Fruit fly (Drosophila melanogaster) whole organism, embryonic: ENCODE data around the gene SmydA-9.

Experiments used
- Atf3 ChIP-seq: fragments of 200-800 bp; sonication (Bioruptor generic); optimal IDR thresholded peaks from 3 replicates; lab custom pipeline; 2016; ENCODE audit warnings: missing biosample characterization, missing genetic modification characterization
- BEAF-32 ChIP-seq: fragments of 200-800 bp; sonication (Bioruptor generic); optimal IDR thresholded peaks from 3 replicates; lab custom pipeline; 2017; ENCODE audit warnings: missing biosample characterization, missing genetic modification characterization, mild to moderate bottlenecking, moderate library complexity, missing genetic modification reagents
- CG11085 ChIP-seq: fragments of 200-800 bp; sonication (Bioruptor generic); IDR thresholded peaks from 2 replicates; pipeline ENCODE4 v1.3.6; 2022; ENCODE audit warnings: missing biosample characterization, missing genetic modification characterization
- CG11093 ChIP-seq: fragments of 200-800 bp; sonication (Bioruptor generic); IDR thresholded peaks from 3 replicates; pipeline ENCODE4 v1.3.6; 2022; ENCODE audit warnings: missing biosample characterization, missing genetic modification characterization
- CG11560 ChIP-seq: fragments of 200-800 bp; sonication (Bioruptor generic); IDR thresholded peaks from 3 replicates; pipeline ENCODE4 v1.3.6; 2022; ENCODE audit warnings: missing biosample characterization, missing genetic modification characterization
- CG15011 ChIP-seq: fragments of 200-800 bp; sonication (Bioruptor generic); optimal IDR thresholded peaks from 3 replicates; lab custom pipeline; 2018; ENCODE audit warnings: missing biosample characterization, mild to moderate bottlenecking, missing genetic modification characterization
- CG15479 ChIP-seq: fragments of 200-800 bp; sonication (Bioruptor generic); optimal IDR thresholded peaks from 3 replicates; lab custom pipeline; 2019; ENCODE audit warnings: missing biosample characterization, mild to moderate bottlenecking, missing genetic modification characterization, moderate library complexity
- CG15514 ChIP-seq: fragments of 200-800 bp; sonication (Bioruptor generic); optimal IDR thresholded peaks from 3 replicates; lab custom pipeline; 2017; ENCODE audit warnings: missing biosample characterization, missing genetic modification characterization, mild to moderate bottlenecking, moderate library complexity, missing genetic modification reagents
- CG15696 ChIP-seq: fragments of 200-800 bp; sonication (Bioruptor generic); optimal IDR thresholded peaks from 2 replicates; lab custom pipeline; 2019; ENCODE audit warnings: missing biosample characterization, mild to moderate bottlenecking, missing genetic modification characterization, moderate library complexity
- CG17328 ChIP-seq: fragments of 200-800 bp; sonication (Bioruptor generic); IDR thresholded peaks from 2 replicates; pipeline ENCODE4 v1.3.6; 2022; ENCODE audit warnings: missing biosample characterization, missing genetic modification characterization
- CG17568 ChIP-seq: fragments of 200-800 bp; sonication (Bioruptor generic); optimal IDR thresholded peaks from 2 replicates; lab custom pipeline; 2018; ENCODE audit warnings: missing biosample characterization, mild to moderate bottlenecking, missing genetic modification characterization, moderate library complexity
- CG3407 ChIP-seq: fragments of 200-800 bp; sonication (Bioruptor generic); optimal IDR thresholded peaks from 2 replicates; lab custom pipeline; 2018; ENCODE audit warnings: missing biosample characterization, mild to moderate bottlenecking, missing genetic modification characterization
- CG3726 ChIP-seq: fragments of 200-800 bp; sonication (Bioruptor generic); IDR thresholded peaks from 3 replicates; pipeline ENCODE4, ENCODE4 v1.3.6; 2022; ENCODE audit warnings: missing biosample characterization, missing genetic modification characterization
- CG3838 ChIP-seq: fragments of 200-800 bp; sonication (Bioruptor generic); optimal IDR thresholded peaks from 3 replicates; lab custom pipeline; 2016; ENCODE audit warnings: missing biosample characterization, missing genetic modification characterization
- CG4282 ChIP-seq: fragments of 200-800 bp; sonication (Bioruptor generic); optimal IDR thresholded peaks from 2 replicates; lab custom pipeline; 2016; ENCODE audit warnings: missing biosample characterization, missing genetic modification characterization
- CG4854 ChIP-seq: fragments of 200-800 bp; sonication (Bioruptor generic); optimal IDR thresholded peaks from 2 replicates; lab custom pipeline; 2016; ENCODE audit warnings: missing biosample characterization, missing genetic modification characterization, inconsistent platforms
- CG5245 ChIP-seq: fragments of 200-800 bp; sonication (Bioruptor generic); optimal IDR thresholded peaks from 3 replicates; lab custom pipeline; 2016; ENCODE audit warnings: missing biosample characterization, missing genetic modification characterization
- CG6272 ChIP-seq: fragments of 200-800 bp; sonication (Bioruptor generic); IDR thresholded peaks from 2 replicates; pipeline ENCODE4 v1.3.6; 2022; ENCODE audit warnings: missing biosample characterization, missing genetic modification characterization
- CG6689 ChIP-seq: fragments of 200-800 bp; sonication (Bioruptor generic); IDR thresholded peaks from 2 replicates; pipeline ENCODE4 v1.3.6; 2022; ENCODE audit warnings: missing biosample characterization, missing genetic modification characterization
- CG6854 ChIP-seq: fragments of 200-800 bp; sonication (Bioruptor generic); optimal IDR thresholded peaks from 3 replicates; lab custom pipeline; 2017; ENCODE audit warnings: missing biosample characterization, mild to moderate bottlenecking, missing genetic modification characterization
- CG8478 ChIP-seq: fragments of >200 bp; optimal IDR thresholded peaks from 2 replicates; lab custom pipeline; 2018
- CG9215 ChIP-seq: fragments of 200-800 bp; sonication (Bioruptor generic); IDR thresholded peaks from 2 replicates; pipeline ENCODE4 v1.3.6; 2022; ENCODE audit warnings: missing biosample characterization, missing genetic modification characterization
- Dbx ChIP-seq: fragments of 200-800 bp; sonication (Bioruptor generic); IDR thresholded peaks from 3 replicates; pipeline ENCODE4 v1.3.6; 2022; ENCODE audit warnings: missing biosample characterization, missing genetic modification characterization
- Fer2 ChIP-seq: fragments of 200-800 bp; sonication (Bioruptor generic); optimal IDR thresholded peaks from 2 replicates; lab custom pipeline; 2018; ENCODE audit warnings: missing biosample characterization, mild to moderate bottlenecking, missing genetic modification characterization, moderate library complexity
- Fer3 ChIP-seq: fragments of 200-800 bp; sonication (Bioruptor generic); optimal IDR thresholded peaks from 2 replicates; lab custom pipeline; 2018; ENCODE audit warnings: missing biosample characterization, mild to moderate bottlenecking, missing genetic modification characterization, moderate library complexity
- Hey ChIP-seq: fragments of 200-800 bp; sonication (Bioruptor generic); optimal IDR thresholded peaks from 3 replicates; lab custom pipeline; 2018; ENCODE audit warnings: missing biosample characterization, mild to moderate bottlenecking, missing genetic modification characterization
- Optix ChIP-seq: fragments of 200-800 bp; sonication (Bioruptor generic); IDR thresholded peaks from 3 replicates; pipeline ENCODE4 v1.3.6; 2022; ENCODE audit warnings: missing biosample characterization, missing genetic modification characterization
- ab ChIP-seq: fragments of 200-800 bp; sonication (Bioruptor generic); optimal IDR thresholded peaks from 2 replicates; lab custom pipeline; 2016; ENCODE audit warnings: missing biosample characterization, missing genetic modification characterization
- ap ChIP-seq: fragments of 200-800 bp; sonication (Bioruptor generic); IDR thresholded peaks from 2 replicates; pipeline ENCODE4 v1.3.6; 2022; ENCODE audit warnings: missing biosample characterization, missing genetic modification characterization
- bbx ChIP-seq: fragments of 200-800 bp; sonication (Bioruptor generic); IDR thresholded peaks from 2 replicates; pipeline ENCODE4 v1.3.6; 2022; ENCODE audit warnings: missing biosample characterization, missing genetic modification characterization; ENCODE audit not compliant: partially characterized antibody
- bowl ChIP-seq: fragments of 200-800 bp; sonication (Bioruptor generic); IDR thresholded peaks from 2 replicates; pipeline ENCODE4 v1.3.6; 2022; ENCODE audit warnings: missing biosample characterization, missing genetic modification characterization
- croc ChIP-seq: fragments of 200-800 bp; sonication (Bioruptor generic); conservative IDR thresholded peaks from 3 replicates; pipeline ENCODE4 v1.3.6; 2022; ENCODE audit warnings: missing biosample characterization, missing genetic modification characterization
- hkb ChIP-seq, 2 experiments: fragments of 200-800 bp in 1 of 2; fragments of >200 bp in 1 of 2; sonication (Bioruptor generic) in 1 of 2; IDR thresholded peaks in 1 of 2; optimal IDR thresholded peaks in 1 of 2; 2 replicates each; pipeline versions ENCODE4 v1.3.6 to Lab custom; 2017 to 2022; ENCODE audit warnings: missing biosample characterization in 1 of 2, missing genetic modification characterization in 1 of 2
- insv ChIP-seq, 2 experiments: fragments of 200-800 bp; sonication (Bioruptor generic); optimal IDR thresholded peaks; 3 replicates each; lab custom pipeline; 2016 to 2018; ENCODE audit warnings: missing biosample characterization in 2 of 2, missing genetic modification characterization in 2 of 2
- klu ChIP-seq: fragments of 200-800 bp; sonication (Bioruptor generic); IDR thresholded peaks from 2 replicates; pipeline ENCODE4 v1.3.6; 2022; ENCODE audit warnings: missing biosample characterization, missing genetic modification characterization
- lbe ChIP-seq: fragments of 200-800 bp; sonication (Bioruptor generic); optimal IDR thresholded peaks from 2 replicates; lab custom pipeline; 2016; ENCODE audit warnings: missing biosample characterization, mild to moderate bottlenecking, missing genetic modification characterization
- lilli ChIP-seq: fragments of 200-800 bp; sonication (Bioruptor generic); optimal IDR thresholded peaks from 3 replicates; lab custom pipeline; 2016; ENCODE audit warnings: missing biosample characterization, missing genetic modification characterization
- nerfin-2 ChIP-seq: fragments of 200-800 bp; sonication (Bioruptor generic); IDR thresholded peaks from 2 replicates; pipeline ENCODE4 v1.3.6; 2022; ENCODE audit warnings: missing biosample characterization, missing genetic modification characterization; ENCODE audit not compliant: partially characterized antibody
- nmo ChIP-seq: fragments of 200-800 bp; sonication (Bioruptor generic); optimal IDR thresholded peaks from 2 replicates; lab custom pipeline; 2018; ENCODE audit warnings: missing biosample characterization, mild to moderate bottlenecking, missing genetic modification characterization, moderate library complexity
- pan ChIP-seq, 4 experiments: fragments of >200 bp in 3 of 4; fragments of 200-800 bp in 1 of 4; sonication (Bioruptor generic) in 1 of 4; optimal IDR thresholded peaks in 3 of 4; IDR thresholded peaks in 1 of 4; 2 replicates each; pipeline versions ENCODE4 v1.3.6 to Lab custom; 2017 to 2022; ENCODE audit warnings: missing biosample characterization in 2 of 4, missing genetic modification characterization in 2 of 4, mixed read lengths in 1 of 4
- pnt ChIP-seq: fragments of 200-800 bp; sonication (Bioruptor generic); optimal IDR thresholded peaks from 3 replicates; lab custom pipeline; 2016; ENCODE audit warnings: missing biosample characterization, missing genetic modification characterization
- shn ChIP-seq: fragments of 200-800 bp; sonication (Bioruptor generic); optimal IDR thresholded peaks from 3 replicates; lab custom pipeline; 2016; ENCODE audit warnings: missing biosample characterization, missing genetic modification characterization
- sim ChIP-seq: fragments of 200-800 bp; sonication (Bioruptor generic); IDR thresholded peaks from 2 replicates; pipeline ENCODE4 v1.3.6; 2022; ENCODE audit warnings: missing biosample characterization, missing genetic modification characterization
- slbo ChIP-seq: fragments of 200-800 bp; sonication (Bioruptor generic); IDR thresholded peaks from 2 replicates; pipeline ENCODE4 v1.3.6; 2022; ENCODE audit warnings: missing biosample characterization, missing genetic modification characterization
- sr ChIP-seq: fragments of 200-800 bp; sonication (Bioruptor generic); IDR thresholded peaks from 3 replicates; pipeline ENCODE4 v1.3.6; 2022; ENCODE audit warnings: missing biosample characterization, missing genetic modification characterization
- tll ChIP-seq, 2 experiments: fragments of 200-800 bp in 1 of 2; fragments of >200 bp in 1 of 2; sonication (Bioruptor generic) in 1 of 2; optimal IDR thresholded peaks; 2 replicates each; lab custom pipeline; 2017 to 2019; ENCODE audit warnings: missing biosample characterization in 2 of 2, missing genetic modification characterization in 2 of 2, mild to moderate bottlenecking in 1 of 2, moderate library complexity in 1 of 2
- tna ChIP-seq: fragments of 200-800 bp; sonication (Bioruptor generic); IDR thresholded peaks from 2 replicates; pipeline ENCODE4 v1.3.6; 2022; ENCODE audit warnings: missing biosample characterization, missing genetic modification characterization; ENCODE audit not compliant: partially characterized antibody
- zen ChIP-seq: fragments of 200-800 bp; sonication (Bioruptor generic); optimal IDR thresholded peaks from 3 replicates; lab custom pipeline; 2018; ENCODE audit warnings: missing biosample characterization, mild to moderate bottlenecking, missing genetic modification characterization, moderate library complexity
- zfh2 ChIP-seq: fragments of 200-800 bp; sonication (Bioruptor generic); optimal IDR thresholded peaks from 2 replicates; lab custom pipeline; 2016; ENCODE audit warnings: missing biosample characterization, missing genetic modification characterization

The SmydA-9 gene

DNA sequence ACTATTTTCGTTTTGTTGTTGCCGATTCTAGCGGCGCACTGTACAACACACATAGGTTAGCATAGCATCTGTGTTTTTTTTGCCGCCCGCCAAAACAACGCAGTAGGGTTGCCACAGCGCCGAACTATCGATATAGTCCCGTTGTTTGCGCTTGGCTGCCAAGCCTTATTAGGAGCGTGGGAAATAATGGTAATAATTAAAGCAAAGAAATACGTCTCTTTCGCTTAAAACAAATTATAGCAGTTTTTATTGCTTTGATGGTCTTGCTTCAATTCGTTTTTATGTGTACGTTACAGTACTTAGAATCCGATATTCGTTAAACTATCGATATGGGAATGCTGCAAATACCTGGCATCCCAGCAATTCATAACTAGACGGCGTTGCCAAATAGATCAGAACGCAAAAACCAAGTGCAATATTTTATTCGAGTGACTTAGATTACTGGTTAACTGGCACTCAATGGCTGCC, 32.8 kb upstream of the SmydA-9 start, which contains the start of the genes mxc and Larp7 (continued):
- TF ChIP-seq nerfin-2 (GFP tag; lab: Robert Waterston, UW): peak; percentile 81
- peak; percentile 62 for TF ChIP-seq bbx (GFP tag; lab: Robert Waterston, UW)
- peak; percentile 63 for TF ChIP-seq shn (GFP tag; lab: Kevin White, UChicago)
- no peak; the same call in 2 of the 3 replicates for TF ChIP-seq croc
- TF ChIP-seq CG15479 (GFP tag; lab: Kevin White, UChicago): no peak
- TF ChIP-seq CG3407 (GFP tag; lab: Kevin White, UChicago): no peak
- no peak for TF ChIP-seq ab (GFP tag; lab: Kevin White, UChicago)
- TF ChIP-seq CG5245: peak; percentile 8
- no peak for TF ChIP-seq CG3726
- TF ChIP-seq zen (tag; lab: Kevin White, UChicago): peak; percentile 41
- peak; percentile 54 for TF ChIP-seq CG15696 (tag; lab: Kevin White, UChicago)
- no peak for TF ChIP-seq CG8478 (lab: Kevin White, UChicago)
- peak; percentile 84 for TF ChIP-seq hkb (optimal IDR thresholded peaks at IDR 0.05; lab: Kevin White, UChicago)
- TF ChIP-seq hkb (GFP tag; IDR thresholded peaks at IDR 0.05; lab: Robert Waterston, UW): no peak; the same call in 1 of the 2 replicates
- TF ChIP-seq CG6689 (GFP tag; lab: Robert Waterston, UW): peak; percentile 57; the same call in 1 of the 2 replicates
- no peak for TF ChIP-seq CG4854 (GFP tag; lab: Kevin White, UChicago)
- no peak for TF ChIP-seq Hey
- peak; percentile 45; the same call in 1 of the 2 replicates for TF ChIP-seq klu (GFP tag; lab: Robert Waterston, UW)
- TF ChIP-seq pnt: peak; percentile 67
- TF ChIP-seq insv (GFP tag; optimal IDR thresholded peaks at IDR 0.05; lab: Kevin White, UChicago): peak in 1 of 2 experiments; percentile 63
- 0 out of 2 replicates have a peak, but pooled peaks have one; percentile 34 for TF ChIP-seq CG11085 (GFP tag; lab: Robert Waterston, UW)
- TF ChIP-seq tll (GFP tag; optimal IDR thresholded peaks at IDR 0.05; lab: Kevin White, UChicago): peak in 1 of 2 experiments; percentile 85
- TF ChIP-seq CG17568 (GFP tag; lab: Kevin White, UChicago): no peak
- no peak for TF ChIP-seq CG15011 (GFP tag; lab: Kevin White, UChicago)
- no peak for TF ChIP-seq CG3838 (GFP tag; lab: Kevin White, UChicago)
- TF ChIP-seq sim: no peak
- TF ChIP-seq lbe (GFP tag; lab: Kevin White, UChicago): no peak
- no peak for TF ChIP-seq pan (optimal IDR thresholded peaks at IDR 0.05; lab: Kevin White, UChicago)
- TF ChIP-seq pan (GFP tag; optimal IDR thresholded peaks at IDR 0.05 in 1 of 2, IDR thresholded peaks at IDR 0.05 in 1 of 2): peak in 1 of 2 experiments; percentile 38
- TF ChIP-seq Atf3 (GFP tag; lab: Kevin White, UChicago): no peak
- TF ChIP-seq ap (GFP tag; lab: Robert Waterston, UW): no peak
- no peak for TF ChIP-seq CG15514
- TF ChIP-seq Fer3 (tag; lab: Kevin White, UChicago): no peak
- peak; percentile 58; the same call in 1 of the 3 replicates for TF ChIP-seq Dbx (GFP tag; lab: Robert Waterston, UW)
- TF ChIP-seq lilli (GFP tag; lab: Kevin White, UChicago): peak; percentile 74
- TF ChIP-seq CG17328: no peak
- peak; percentile 32; the same call in 1 of the 3 replicates for TF ChIP-seq Optix (GFP tag; lab: Robert Waterston, UW)
- peak; percentile 16 for TF ChIP-seq CG4282 (GFP tag; lab: Kevin White, UChicago)
- no peak for TF ChIP-seq bowl
- peak; percentile 59 for TF ChIP-seq CG6272 (GFP tag; lab: Robert Waterston, UW)
- peak; percentile 72 for TF ChIP-seq slbo
- peak; percentile 77 for TF ChIP-seq zfh2 (GFP tag; lab: Kevin White, UChicago)
- no peak for TF ChIP-seq Fer2 (tag; lab: Kevin White, UChicago)
- 0 out of 3 replicates have a peak, but pooled peaks have one; percentile 50 for TF ChIP-seq CG11560 (tag; lab: Robert Waterston, UW)
- no peak; the same call in 2 of the 3 replicates for TF ChIP-seq CG11093 (GFP tag; lab: Robert Waterston, UW)
- TF ChIP-seq sr (GFP tag; lab: Robert Waterston, UW): no peak
- no peak for TF ChIP-seq CG6854 (GFP tag; lab: Kevin White, UChicago)
- TF ChIP-seq nmo: peak; percentile 73
- TF ChIP-seq CG9215 (GFP tag; lab: Robert Waterston, UW): peak; percentile 74
- TF ChIP-seq BEAF-32: peak; percentile 94
- peak; percentile 62; the same call in 1 of the 2 replicates for TF ChIP-seq tna (GFP tag; lab: Robert Waterston, UW)
